Fruit fly (Drosophila melanogaster) whole organism, embryonic: ENCODE data around the gene Nup153.

Source experiments
- CG10267 ChIP-seq: fragments of 200-800 bp; sonication (Bioruptor generic); optimal IDR thresholded peaks from 2 replicates; lab custom pipeline; 2018; ENCODE audit warnings: missing biosample characterization, mild to moderate bottlenecking, missing genetic modification characterization, moderate library complexity
- CG10543 ChIP-seq: fragments of 200-800 bp; sonication (Bioruptor generic); optimal IDR thresholded peaks from 3 replicates; lab custom pipeline; 2017; ENCODE audit warnings: missing biosample characterization, mild to moderate bottlenecking, missing genetic modification characterization, moderate library complexity
- CG12104 ChIP-seq: fragments of 200-800 bp; sonication (Bioruptor generic); optimal IDR thresholded peaks from 3 replicates; lab custom pipeline; 2016; ENCODE audit warnings: missing biosample characterization, missing genetic modification characterization
- CG12744 ChIP-seq: fragments of 200-800 bp; sonication (Bioruptor generic); optimal IDR thresholded peaks from 2 replicates; lab custom pipeline; 2016; ENCODE audit warnings: missing biosample characterization, missing genetic modification characterization
- CG13287 ChIP-seq: fragments of 200-800 bp; sonication (Bioruptor generic); IDR thresholded peaks from 2 replicates; pipeline ENCODE4 v1.3.6; 2022; ENCODE audit warnings: missing biosample characterization, missing genetic modification characterization; ENCODE audit not compliant: partially characterized antibody
- CG14860 ChIP-seq: fragments of 200-800 bp; sonication (Bioruptor generic); IDR thresholded peaks from 3 replicates; pipeline ENCODE4 v1.3.6; 2022; ENCODE audit warnings: missing biosample characterization, missing genetic modification characterization; ENCODE audit not compliant: partially characterized antibody
- CG15269 ChIP-seq: fragments of 200-800 bp; sonication (Bioruptor generic); optimal IDR thresholded peaks from 2 replicates; lab custom pipeline; 2018; ENCODE audit warnings: missing biosample characterization, mild to moderate bottlenecking, missing genetic modification characterization, moderate library complexity
- CG1603 ChIP-seq: fragments of 200-800 bp; sonication (Bioruptor generic); optimal IDR thresholded peaks from 2 replicates; lab custom pipeline; 2019; ENCODE audit warnings: missing biosample characterization, mild to moderate bottlenecking, missing genetic modification characterization, moderate library complexity
- CG18262 ChIP-seq: fragments of 200-800 bp; optimal IDR thresholded peaks from 3 replicates; lab custom pipeline; 2019; ENCODE audit warnings: missing biosample characterization, mild to moderate bottlenecking, missing genetic modification characterization, moderate library complexity
- CG1832 ChIP-seq: fragments of 200-800 bp; sonication (Bioruptor generic); optimal IDR thresholded peaks from 2 replicates; lab custom pipeline; 2017; ENCODE audit warnings: missing biosample characterization, mild to moderate bottlenecking, missing genetic modification characterization, inconsistent platforms
- CG2889 ChIP-seq: fragments of 200-800 bp; sonication (Bioruptor generic); IDR thresholded peaks from 3 replicates; pipeline ENCODE4 v1.3.6; 2022; ENCODE audit warnings: missing biosample characterization, missing genetic modification characterization
- CG4424 ChIP-seq: fragments of 200-800 bp; sonication (Bioruptor generic); optimal IDR thresholded peaks from 3 replicates; lab custom pipeline; 2016; ENCODE audit warnings: missing biosample characterization, missing genetic modification characterization
- CG6272 ChIP-seq: fragments of 200-800 bp; sonication (Bioruptor generic); IDR thresholded peaks from 2 replicates; pipeline ENCODE4 v1.3.6; 2022; ENCODE audit warnings: missing biosample characterization, missing genetic modification characterization
- CG7271 ChIP-seq: fragments of 200-800 bp; sonication (Bioruptor generic); optimal IDR thresholded peaks from 2 replicates; lab custom pipeline; 2018; ENCODE audit warnings: missing biosample characterization, mild to moderate bottlenecking, missing genetic modification characterization, moderate library complexity
- CG7786 ChIP-seq: fragments of 200-800 bp; sonication (Bioruptor generic); optimal IDR thresholded peaks from 2 replicates; lab custom pipeline; 2016; ENCODE audit warnings: missing biosample characterization, missing genetic modification characterization
- CG7928 ChIP-seq: fragments of 200-800 bp; sonication (Bioruptor generic); optimal IDR thresholded peaks from 2 replicates; lab custom pipeline; 2017; ENCODE audit warnings: missing biosample characterization, mild to moderate bottlenecking, missing genetic modification characterization
- CG8924 ChIP-seq: fragments of 200-800 bp; optimal IDR thresholded peaks from 3 replicates; lab custom pipeline; 2019; ENCODE audit warnings: missing biosample characterization, mild to moderate bottlenecking, missing genetic modification characterization, moderate library complexity
- CG9932 ChIP-seq: fragments of 200-800 bp; sonication (Bioruptor generic); IDR thresholded peaks from 2 replicates; pipeline ENCODE4 v1.3.6; 2022; ENCODE audit warnings: missing biosample characterization, missing genetic modification characterization
- Dad ChIP-seq: fragments of 200-800 bp; sonication (Bioruptor generic); optimal IDR thresholded peaks from 3 replicates; lab custom pipeline; 2016; ENCODE audit warnings: missing biosample characterization, missing genetic modification characterization
- Dll ChIP-seq: fragments of 200-800 bp; sonication (Bioruptor generic); IDR thresholded peaks from 4 replicates; pipeline ENCODE4 v1.3.6; 2022; ENCODE audit warnings: missing biosample characterization, missing genetic modification characterization; ENCODE audit not compliant: partially characterized antibody
- Elba2 ChIP-seq: fragments of 200-800 bp; sonication (Bioruptor generic); optimal IDR thresholded peaks from 3 replicates; lab custom pipeline; 2016; ENCODE audit warnings: missing biosample characterization, missing genetic modification characterization
- Gsc ChIP-seq: fragments of 200-800 bp; sonication (Bioruptor generic); IDR thresholded peaks from 2 replicates; pipeline ENCODE4 v1.3.6; 2022; ENCODE audit warnings: missing biosample characterization, missing genetic modification characterization
- Hr3 ChIP-seq: fragments of 200-800 bp; sonication (Bioruptor generic); optimal IDR thresholded peaks from 3 replicates; lab custom pipeline; 2016; ENCODE audit warnings: missing biosample characterization, missing genetic modification characterization
- Hr39 ChIP-seq: fragments of >200 bp; optimal IDR thresholded peaks from 2 replicates; lab custom pipeline; 2017
- Lim3 ChIP-seq: fragments of 200-800 bp; sonication (Bioruptor generic); IDR thresholded peaks from 2 replicates; pipeline ENCODE4 v1.3.6; 2022; ENCODE audit warnings: missing biosample characterization, missing genetic modification characterization
- MBD-R2 ChIP-seq: fragments of 200-800 bp; sonication (Bioruptor generic); IDR thresholded peaks from 2 replicates; pipeline ENCODE4 v1.3.6; 2022; ENCODE audit warnings: missing biosample characterization, missing genetic modification characterization
- Mrtf ChIP-seq: fragments of 200-800 bp; sonication (Bioruptor generic); IDR thresholded peaks from 3 replicates; pipeline ENCODE4 v1.3.6; 2022; ENCODE audit warnings: missing biosample characterization, missing genetic modification characterization
- Sox102F ChIP-seq: fragments of 200-800 bp; sonication (Bioruptor generic); optimal IDR thresholded peaks from 2 replicates; lab custom pipeline; 2018; ENCODE audit warnings: missing biosample characterization, mild to moderate bottlenecking, missing genetic modification characterization, moderate library complexity
- Spps ChIP-seq: fragments of 200-800 bp; sonication (Bioruptor generic); optimal IDR thresholded peaks from 2 replicates; lab custom pipeline; 2018; ENCODE audit warnings: missing biosample characterization, mild to moderate bottlenecking, missing genetic modification characterization
- amos ChIP-seq: fragments of 200-800 bp; sonication (Bioruptor generic); IDR thresholded peaks from 2 replicates; pipeline ENCODE4 v1.3.6; 2022; ENCODE audit warnings: missing biosample characterization, missing genetic modification characterization; ENCODE audit not compliant: partially characterized antibody
- chif ChIP-seq, 2 experiments: fragments of 200-800 bp; sonication (Bioruptor generic); optimal IDR thresholded peaks; 3 replicates each; lab custom pipeline; 2016; ENCODE audit warnings: missing biosample characterization in 2 of 2, missing genetic modification characterization in 2 of 2
- chm ChIP-seq: fragments of 200-800 bp; sonication (Bioruptor generic); IDR thresholded peaks from 2 replicates; pipeline ENCODE4 v1.3.6; 2022; ENCODE audit warnings: missing biosample characterization, missing genetic modification characterization
- chn ChIP-seq: fragments of 200-800 bp; sonication (Bioruptor generic); optimal IDR thresholded peaks from 2 replicates; lab custom pipeline; 2016; ENCODE audit warnings: missing biosample characterization, missing genetic modification characterization
- ci ChIP-seq: fragments of 200-800 bp; sonication (Bioruptor generic); IDR thresholded peaks from 3 replicates; pipeline ENCODE4 v1.3.6; 2022; ENCODE audit warnings: missing biosample characterization, missing genetic modification characterization
- fu2 ChIP-seq: fragments of 200-800 bp; sonication (Bioruptor generic); optimal IDR thresholded peaks from 2 replicates; lab custom pipeline; 2016; ENCODE audit warnings: missing biosample characterization, missing genetic modification characterization
- h ChIP-seq: fragments of >200 bp; optimal IDR thresholded peaks from 2 replicates; lab custom pipeline; 2017
- jing ChIP-seq: fragments of 200-800 bp; sonication (Bioruptor generic); optimal IDR thresholded peaks from 2 replicates; lab custom pipeline; 2018; ENCODE audit warnings: missing biosample characterization, mild to moderate bottlenecking, missing genetic modification characterization
- kay ChIP-seq: fragments of 200-800 bp; sonication (Bioruptor generic); optimal IDR thresholded peaks from 2 replicates; lab custom pipeline; 2016; ENCODE audit warnings: missing biosample characterization, missing genetic modification characterization
- knrl ChIP-seq: fragments of 200-800 bp; sonication (Bioruptor generic); IDR thresholded peaks from 3 replicates; pipeline ENCODE4 v1.3.6; 2022; ENCODE audit warnings: missing biosample characterization, missing genetic modification characterization; ENCODE audit not compliant: partially characterized antibody
- lola ChIP-seq, 3 experiments: fragments of >200 bp in 2 of 3; fragments of 200-800 bp in 1 of 3; sonication (Bioruptor generic) in 1 of 3; optimal IDR thresholded peaks; 2 replicates each; lab custom pipeline; 2017 to 2019; ENCODE audit warnings: missing biosample characterization in 3 of 3, missing genetic modification characterization in 3 of 3, mild to moderate bottlenecking in 1 of 3, moderate library complexity in 1 of 3
- nerfin-2 ChIP-seq: fragments of 200-800 bp; sonication (Bioruptor generic); IDR thresholded peaks from 2 replicates; pipeline ENCODE4 v1.3.6; 2022; ENCODE audit warnings: missing biosample characterization, missing genetic modification characterization; ENCODE audit not compliant: partially characterized antibody
- pho ChIP-seq: fragments of 200-800 bp; sonication (Bioruptor generic); optimal IDR thresholded peaks from 2 replicates; lab custom pipeline; 2016; ENCODE audit warnings: missing biosample characterization, missing genetic modification characterization
- phol ChIP-seq: fragments of 200-800 bp; sonication (Bioruptor generic); optimal IDR thresholded peaks from 3 replicates; lab custom pipeline; 2018; ENCODE audit warnings: missing biosample characterization, mild to moderate bottlenecking, missing genetic modification characterization, moderate library complexity
- psq ChIP-seq: fragments of 200-800 bp; sonication (Bioruptor generic); optimal IDR thresholded peaks from 2 replicates; lab custom pipeline; 2017; ENCODE audit warnings: missing biosample characterization, missing genetic modification characterization
- slbo ChIP-seq: fragments of 200-800 bp; sonication (Bioruptor generic); IDR thresholded peaks from 2 replicates; pipeline ENCODE4 v1.3.6; 2022; ENCODE audit warnings: missing biosample characterization, missing genetic modification characterization
- slou ChIP-seq: fragments of 200-800 bp; sonication (Bioruptor generic); optimal IDR thresholded peaks from 3 replicates; lab custom pipeline; 2016; ENCODE audit warnings: missing biosample characterization, missing genetic modification characterization
- sr ChIP-seq: fragments of 200-800 bp; sonication (Bioruptor generic); IDR thresholded peaks from 3 replicates; pipeline ENCODE4 v1.3.6; 2022; ENCODE audit warnings: missing biosample characterization, missing genetic modification characterization
- ssp ChIP-seq: fragments of 200-800 bp; sonication (Bioruptor generic); IDR thresholded peaks from 2 replicates; pipeline ENCODE4 v1.3.6; 2022; ENCODE audit warnings: missing biosample characterization, missing genetic modification characterization
- tna ChIP-seq: fragments of 200-800 bp; sonication (Bioruptor generic); IDR thresholded peaks from 2 replicates; pipeline ENCODE4 v1.3.6; 2022; ENCODE audit warnings: missing biosample characterization, missing genetic modification characterization; ENCODE audit not compliant: partially characterized antibody
- twi ChIP-seq: fragments of 200-800 bp; optimal IDR thresholded peaks from 2 replicates; lab custom pipeline; 2019; ENCODE audit warnings: missing biosample characterization, mild to moderate bottlenecking, missing genetic modification characterization, moderate library complexity

The Nup153 gene

DNA sequence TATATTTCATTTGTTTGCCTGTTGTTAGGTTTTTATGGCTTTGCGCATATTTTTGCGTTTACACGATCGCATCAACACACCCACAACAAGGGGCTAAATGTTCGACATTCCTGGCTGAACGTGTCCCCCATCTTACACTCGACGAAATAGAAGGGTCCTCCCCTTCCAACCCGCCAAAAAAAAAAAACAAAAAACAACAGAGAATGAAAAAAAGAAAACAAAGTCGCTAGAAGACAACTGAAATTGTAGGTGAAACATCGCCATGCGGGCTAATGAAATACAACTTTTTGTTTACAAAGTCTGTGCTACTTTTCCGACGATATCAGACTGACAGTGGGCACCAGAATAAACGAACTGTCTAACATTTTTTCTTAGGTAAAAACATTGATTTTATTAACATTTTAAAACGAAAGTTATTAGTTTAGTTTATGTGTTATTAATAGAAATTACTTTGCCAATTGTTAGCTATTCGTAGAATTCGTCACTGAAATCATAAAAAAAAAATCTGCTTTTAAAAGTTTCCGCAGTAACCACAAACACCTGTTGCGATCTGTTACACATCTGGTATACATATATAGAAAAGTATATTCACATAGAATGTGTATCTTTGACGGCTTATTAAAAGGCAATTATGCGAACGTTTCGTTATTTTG, 28.3 kb upstream of the Nup153 start (continued):
- no peak for TF ChIP-seq CG2889 (GFP tag; lab: Robert Waterston, UW)
- TF ChIP-seq slbo (GFP tag; lab: Robert Waterston, UW): peak; percentile 19; the same call in 1 of the 2 replicates
- TF ChIP-seq twi (tag; lab: Kevin White, UChicago): peak; percentile 34
- TF ChIP-seq CG7928 (GFP tag; lab: Kevin White, UChicago): no peak
- TF ChIP-seq Hr3 (GFP tag; lab: Kevin White, UChicago): no peak
- TF ChIP-seq CG10543 (GFP tag; lab: Kevin White, UChicago): no peak
- no peak for TF ChIP-seq kay

DNA sequence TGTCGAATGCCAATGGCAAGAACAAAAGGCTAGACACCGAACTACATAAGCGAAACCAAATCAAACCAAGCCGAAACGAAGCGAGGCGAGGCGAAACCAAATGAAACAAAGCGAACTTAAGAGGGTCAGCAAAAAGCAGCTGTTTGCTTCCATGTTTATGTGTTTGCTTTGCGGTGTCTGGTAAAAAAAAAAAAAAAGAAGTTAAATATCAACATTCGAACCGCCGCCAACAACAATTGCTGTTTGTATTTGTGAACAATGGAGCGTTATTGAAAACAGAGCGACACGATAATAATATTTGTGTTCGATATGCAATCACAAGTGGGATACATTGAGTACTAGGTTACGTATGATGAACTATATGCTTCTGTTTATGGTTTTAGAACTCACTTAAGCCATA, 25.4 kb upstream of the Nup153 start:
- TF ChIP-seq MBD-R2 (GFP tag; lab: Robert Waterston, UW) (no peak), jing (GFP tag; lab: Kevin White, UChicago) (no peak), CG10267 (tag; lab: Kevin White, UChicago) (no peak), CG13287 (GFP tag; lab: Robert Waterston, UW) (no peak), CG7786 (GFP tag; lab: Kevin White, UChicago) (no peak), chm (GFP tag; lab: Robert Waterston, UW) (0 out of 2 replicates have a peak, but pooled peaks have one; percentile 8), ssp (GFP tag; lab: Robert Waterston, UW) (no peak), Hr39 (lab: Kevin White, UChicago) (no peak), CG12744 (peak; percentile 6), CG18262 (tag; lab: Kevin White, UChicago) (no peak), CG4424 (GFP tag; lab: Kevin White, UChicago) (no peak), Gsc (GFP tag; lab: Robert Waterston, UW) (no peak), pho (no peak), fu2 (GFP tag; lab: Kevin White, UChicago) (no peak), Sox102F (GFP tag; lab: Kevin White, UChicago) (no peak), CG9932 (GFP tag; lab: Robert Waterston, UW) (no peak), Dad (GFP tag; lab: Kevin White, UChicago) (no peak), amos (GFP tag; lab: Robert Waterston, UW) (no peak), ci (no peak), Lim3 (GFP tag; lab: Robert Waterston, UW) (no peak), CG15269 (tag; lab: Kevin White, UChicago) (peak; percentile 49), Mrtf (GFP tag; lab: Robert Waterston, UW) (no peak), chif (GFP tag; optimal IDR thresholded peaks at IDR 0.05; lab: Kevin White, UChicago) (no peak), psq (GFP tag; lab: Kevin White, UChicago) (no peak), knrl (GFP tag; lab: Robert Waterston, UW) (no peak), Spps (tag; lab: Kevin White, UChicago) (no peak), h (no peak), CG6272 (GFP tag; lab: Robert Waterston, UW) (no peak), Dll (GFP tag; lab: Robert Waterston, UW) (no peak), CG12104 (no peak), CG1832 (GFP tag; lab: Kevin White, UChicago) (no peak), slou (GFP tag; lab: Kevin White, UChicago) (no peak), CG8924 (no peak), sr (GFP tag; lab: Robert Waterston, UW) (no peak), CG1603 (tag; lab: Kevin White, UChicago) (peak; percentile 10), nerfin-2 (no peak), phol (no peak), CG14860 (GFP tag; lab: Robert Waterston, UW) (no peak), chn (GFP tag; lab: Kevin White, UChicago) (no peak), tna (no peak), CG7271 (tag; lab: Kevin White, UChicago) (no peak), lola (GFP tag; optimal IDR thresholded peaks at IDR 0.05; lab: Kevin White, UChicago) (no peak), Elba2 (GFP tag; lab: Kevin White, UChicago) (no peak)
